In genomic region chrX:6988212-6988611, ce11 we compare ENCODE assay signal across 2 worm cellular contexts.
TF ChIP-seq lines count a peak whose summit lies in the region.

No protein-coding gene starts in this region.

TF ChIP-seq in whole organism, L1 larva, 84 proteins besides CTCF, POLR2A, EP300 and RAD21:
- TF ChIP-seq pag-3 (tag; optimal IDR thresholded peaks at IDR 0.05; lab: Kevin White, UChicago; ENCODE audit: borderline replicate concordance, insufficient read depth) (no peak), dsc-1 (tag; optimal IDR thresholded peaks at IDR 0.05; lab: Kevin White, UChicago) (peak; percentile 80)
TF ChIP-seq in whole organism, L1 larva: peak in this region for 1.

TF ChIP-seq in whole organism, L4 larva, 104 proteins besides CTCF, POLR2A, EP300 and RAD21:
- TF ChIP-seq spr-3 (GFP tag; optimal IDR thresholded peaks at IDR 0.05; lab: Kevin White, UChicago) (no peak), aha-1 (tag; lab: Kevin White, UChicago) (peak; percentile 97)
TF ChIP-seq in whole organism, L4 larva: peak in this region for 1.

Comparison
In these comparisons a context has a peak if more than half of its experiments do, and no peak if none do; other contexts are left out.
1. Of the 29 proteins assayed by ChIP-seq in both whole organism, L4 larva and whole organism, L1 larva: peak only in whole organism, L4 larva: aha-1; only in whole organism, L1 larva: none; in both: none; in neither: 28.